ENCODE assay signal across 2 worm cellular contexts in genomic region chrV:1313274-1313673, ce11.
TF ChIP-seq lines count a peak whose summit lies in the region.

No protein-coding gene starts in this region.

TF ChIP-seq in whole organism, late embryonic, 69 proteins besides CTCF, POLR2A, EP300 and RAD21:
- TF ChIP-seq ttx-3 (tag; optimal IDR thresholded peaks at IDR 0.05; lab: Kevin White, UChicago) (no peak), pag-3 (tag; optimal IDR thresholded peaks at IDR 0.05; lab: Kevin White, UChicago; ENCODE audit: borderline replicate concordance) (no peak), unc-42 (tag; optimal IDR thresholded peaks at IDR 0.05; lab: Kevin White, UChicago) (peak; percentile 76)

TF ChIP-seq in whole organism, mixed stage, embryonic, 35 proteins besides CTCF, POLR2A, EP300 and RAD21:
- TF ChIP-seq hlh-1 (tag; optimal IDR thresholded peaks at IDR 0.05; lab: Kevin White, UChicago) (no peak), ces-1 (GFP tag; optimal IDR thresholded peaks at IDR 0.05; lab: Kevin White, UChicago) (peak; percentile 84), unc-62 (GFP tag; optimal IDR thresholded peaks at IDR 0.05; lab: Kevin White, UChicago) (no peak)
